Worm (Caenorhabditis elegans) whole organism, early embryonic: ENCODE data around the gene cul-2.

ENCODE experiments used
- B0310.2 ChIP-seq: sonication (generic microtip); optimal IDR thresholded peaks from 2 replicates; lab custom pipeline; 2016; ENCODE audit warnings: mild to moderate bottlenecking, missing genetic modification characterization, missing compliant biosample characterization
- F13C5.2 ChIP-seq: sonication (generic microtip); optimal IDR thresholded peaks from 2 replicates; lab custom pipeline; 2017; ENCODE audit warnings: mild to moderate bottlenecking, missing genetic modification characterization, inconsistent platforms, missing compliant biosample characterization
- ama-1 ChIP-seq: fragments of 150-350 bp; optimal IDR thresholded peaks from 2 replicates; lab custom pipeline; 2014
- ceh-36 ChIP-seq: sonication (generic microtip); optimal IDR thresholded peaks from 2 replicates; lab custom pipeline; 2016; ENCODE audit warnings: missing genetic modification characterization, inconsistent platforms, missing compliant biosample characterization
- ets-7 ChIP-seq: sonication (generic microtip); optimal IDR thresholded peaks from 2 replicates; lab custom pipeline; 2016; ENCODE audit warnings: missing genotype, missing genetic modification characterization, missing compliant biosample characterization
- flt-1 ChIP-seq: fragments of 200-800 bp; sonication (Bioruptor generic); IDR thresholded peaks from 2 replicates; pipeline ENCODE4 v1.3.6; 2022; ENCODE audit warnings: missing genetic modification characterization, missing compliant biosample characterization
- hmbx-1 ChIP-seq: sonication (generic microtip); optimal IDR thresholded peaks from 2 replicates; lab custom pipeline; 2016; ENCODE audit warnings: mild to moderate bottlenecking, missing genetic modification characterization, missing compliant biosample characterization
- hmg-4 ChIP-seq: fragments of 200-800 bp; sonication (Bioruptor generic); optimal IDR thresholded peaks from 2 replicates; lab custom pipeline; 2018; ENCODE audit warnings: mild to moderate bottlenecking, missing genetic modification characterization, missing compliant biosample characterization
- pes-1 ChIP-seq: fragments of 200-800 bp; sonication (Bioruptor generic); IDR thresholded peaks from 2 replicates; pipeline ENCODE4 v1.3.6; 2022; ENCODE audit warnings: missing genetic modification reagents, missing genetic modification characterization, missing compliant biosample characterization
- tbx-37 ChIP-seq: fragments of 200-800 bp; sonication (Bioruptor generic); conservative IDR thresholded peaks from 2 replicates; pipeline ENCODE4 v1.3.6; 2022; ENCODE audit warnings: missing genetic modification reagents, missing genetic modification characterization, missing compliant biosample characterization
- tra-4 ChIP-seq: sonication (generic microtip); optimal IDR thresholded peaks from 2 replicates; lab custom pipeline; 2017; ENCODE audit warnings: missing genetic modification characterization, missing compliant biosample characterization

- no peak for TF ChIP-seq tbx-37 (GFP tag; lab: Robert Waterston, UW)
- no peak for TF ChIP-seq ama-1 (lab: Kevin White, UChicago)
- no peak for TF ChIP-seq hmg-4
- no peak for TF ChIP-seq B0310.2 (tag; lab: Kevin White, UChicago)
- no peak for TF ChIP-seq tra-4
- TF ChIP-seq pes-1 (GFP tag; lab: Robert Waterston, UW) = no peak
- TF ChIP-seq ets-7 (tag; lab: Kevin White, UChicago) = no peak
- TF ChIP-seq flt-1 = no peak
- TF ChIP-seq hmbx-1 (tag; lab: Kevin White, UChicago) = no peak
- no peak for TF ChIP-seq ceh-36 (tag; lab: Kevin White, UChicago)
- TF ChIP-seq F13C5.2 (tag; lab: Kevin White, UChicago) = no peak
These were observed 30.4 kb upstream of the cul-2 start for ce11 chrIII:13656680-13657079.
